Worm (Caenorhabditis elegans): ENCODE measurements around the gene lipl-4.
A peak's percentile ranks its signal among the peaks of the same experiment; 100 is the strongest.

lipl-4 gene

DNA sequence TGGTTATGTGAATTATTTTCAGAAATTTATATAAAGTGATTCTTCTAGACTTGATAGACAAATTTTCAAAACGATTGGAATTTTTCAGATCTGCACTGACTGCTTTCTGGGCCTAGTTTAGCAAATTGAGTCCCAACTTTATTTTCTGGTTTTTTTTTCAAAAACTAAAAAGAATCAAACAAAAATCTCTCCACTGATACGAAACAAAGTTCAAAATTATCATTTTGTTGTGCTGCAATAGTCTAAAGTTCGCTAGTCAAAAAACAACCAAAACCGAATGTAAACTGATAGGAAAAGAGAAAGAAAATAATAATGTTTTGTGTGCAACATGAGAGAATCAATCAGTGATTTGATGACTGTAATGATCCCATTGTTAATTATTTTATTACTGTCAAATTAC is at the start of gene lipl-4:
TSS of gene lipl-4 (plus strand) at position 301 of the 400 bp plus-strand sequence.
- no peak for TF ChIP-seq F55B11.4 (tag; optimal IDR thresholded peaks at IDR 0.05; ENCODE audit: borderline replicate concordance, insufficient read depth)

DNA sequence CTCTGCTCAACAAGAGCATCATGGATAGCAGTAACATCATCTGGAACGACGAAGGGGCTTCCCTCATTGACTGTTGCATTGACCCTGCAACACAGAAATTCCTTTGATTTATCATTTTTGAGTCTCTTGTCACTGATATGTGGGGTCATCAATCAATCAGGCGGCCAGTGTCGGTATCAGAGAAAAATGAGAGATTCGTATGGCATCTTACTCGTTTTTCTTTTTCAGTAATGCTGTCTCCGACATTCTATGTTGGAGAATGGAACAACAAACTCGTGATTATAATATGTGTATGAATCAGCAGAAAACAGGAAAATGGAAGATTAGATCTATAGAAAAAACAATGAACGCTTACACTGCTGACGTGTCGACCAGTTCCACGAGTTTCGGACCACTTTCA is 46.8 kb upstream of the lipl-4 start:
- TF ChIP-seq Y53F4B.3 (GFP tag; IDR thresholded peaks at IDR 0.05) (no peak), nhr-80 (tag; optimal IDR thresholded peaks at IDR 0.05) (peak; percentile 2)

DNA sequence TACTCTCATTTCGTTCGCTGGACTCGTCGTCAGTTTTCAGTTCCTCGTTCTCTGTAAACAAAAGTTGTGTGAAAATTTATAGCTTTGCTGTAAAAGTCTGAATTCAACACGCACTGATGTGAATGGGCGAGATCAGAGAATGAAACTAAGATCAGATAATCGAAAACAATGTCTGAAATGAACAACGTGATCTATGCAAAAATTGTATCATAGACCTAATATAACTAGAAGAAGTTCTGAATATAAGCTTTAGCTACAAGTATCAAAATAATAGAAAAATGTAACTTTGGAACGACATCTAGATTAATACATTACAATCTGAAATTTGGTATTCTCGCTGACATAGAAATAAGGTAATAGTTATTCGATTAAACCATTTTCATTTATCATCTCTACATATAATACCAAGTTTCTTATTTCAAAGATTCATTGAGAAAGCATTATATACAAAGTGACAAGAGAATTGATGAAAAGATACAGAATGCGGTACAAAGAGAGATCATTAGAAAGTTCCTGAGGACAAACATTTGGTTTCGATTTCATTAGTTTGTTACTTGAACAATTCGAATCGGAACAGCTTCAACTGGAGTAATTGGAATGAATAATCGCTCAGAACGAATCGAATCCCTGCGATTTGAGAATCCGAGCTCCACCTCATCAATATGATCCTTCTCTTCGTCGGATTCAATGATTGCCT is 45.7 kb upstream of the lipl-4 start, which contains the start of gene moc-2:
TSS of gene moc-2 (minus strand) at position 51 of the 697 bp plus-strand sequence.
- TF ChIP-seq snpc-1.3 (tag; optimal IDR thresholded peaks at IDR 0.05; ENCODE audit: insufficient read depth) (no peak), Y53F4B.3 (GFP tag; IDR thresholded peaks at IDR 0.05) (no peak), C17E4.6 (GFP tag; IDR thresholded peaks at IDR 0.05) (no peak), zim-3 (tag; optimal IDR thresholded peaks at IDR 0.05) (no peak), ccch-3 (GFP tag; optimal IDR thresholded peaks at IDR 0.05) (no peak), rec-8 (tag; optimal IDR thresholded peaks at IDR 0.05) (no peak), F55B11.4 (tag; optimal IDR thresholded peaks at IDR 0.05; ENCODE audit: borderline replicate concordance, insufficient read depth) (no peak), snpc-3.4 (tag; optimal IDR thresholded peaks at IDR 0.05) (no peak), atf-7 (tag; optimal IDR thresholded peaks at IDR 0.05) (no peak), ceh-100 (GFP tag; IDR thresholded peaks at IDR 0.05) (no peak), ceh-27 (GFP tag; optimal IDR thresholded peaks at IDR 0.05) (no peak), ceh-79 (tag; optimal IDR thresholded peaks at IDR 0.05) (no peak), akir-1 (GFP tag; optimal IDR thresholded peaks at IDR 0.05) (no peak), hlh-12 (tag; optimal IDR thresholded peaks at IDR 0.05) (no peak), mxl-1 (tag; optimal IDR thresholded peaks at IDR 0.05) (no peak), aptf-3 (GFP tag; IDR thresholded peaks at IDR 0.05) (no peak), zfh-2 (GFP tag; conservative IDR thresholded peaks at IDR 0.05) (no peak), B0261.1 (tag; optimal IDR thresholded peaks at IDR 0.05) (no peak), attf-5 (GFP tag; optimal IDR thresholded peaks at IDR 0.05) (no peak)

DNA sequence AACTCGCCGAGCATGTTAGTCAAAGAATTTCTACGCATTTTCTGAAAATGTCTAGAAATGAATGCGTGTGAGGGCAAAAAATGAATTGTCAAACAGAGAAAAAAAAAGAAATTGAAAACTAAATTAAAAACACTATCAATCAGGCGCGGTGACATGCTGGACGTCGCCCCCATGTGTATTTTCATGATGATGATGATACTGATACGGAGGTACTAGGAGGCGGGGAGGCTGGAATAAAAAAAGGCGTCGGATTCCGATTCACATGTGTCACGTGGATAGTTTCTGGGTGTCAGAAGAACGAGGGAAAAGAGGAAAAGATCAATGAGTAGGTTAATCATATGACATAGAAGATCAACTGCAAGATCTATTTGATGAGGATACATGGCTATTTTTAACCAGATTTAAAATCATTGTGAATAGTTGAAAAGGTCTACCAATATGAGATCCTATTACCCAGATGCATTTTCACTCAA is 44.6 kb upstream of the lipl-4 start, which contains the start of gene W01A11.7:
TSS of gene W01A11.7 (minus strand) at position 51 of the 473 bp plus-strand sequence.
- no peak for TF ChIP-seq nhr-27 (tag; optimal IDR thresholded peaks at IDR 0.05)
- peak; percentile 17 for TF ChIP-seq ztf-26 (tag; optimal IDR thresholded peaks at IDR 0.05)

DNA sequence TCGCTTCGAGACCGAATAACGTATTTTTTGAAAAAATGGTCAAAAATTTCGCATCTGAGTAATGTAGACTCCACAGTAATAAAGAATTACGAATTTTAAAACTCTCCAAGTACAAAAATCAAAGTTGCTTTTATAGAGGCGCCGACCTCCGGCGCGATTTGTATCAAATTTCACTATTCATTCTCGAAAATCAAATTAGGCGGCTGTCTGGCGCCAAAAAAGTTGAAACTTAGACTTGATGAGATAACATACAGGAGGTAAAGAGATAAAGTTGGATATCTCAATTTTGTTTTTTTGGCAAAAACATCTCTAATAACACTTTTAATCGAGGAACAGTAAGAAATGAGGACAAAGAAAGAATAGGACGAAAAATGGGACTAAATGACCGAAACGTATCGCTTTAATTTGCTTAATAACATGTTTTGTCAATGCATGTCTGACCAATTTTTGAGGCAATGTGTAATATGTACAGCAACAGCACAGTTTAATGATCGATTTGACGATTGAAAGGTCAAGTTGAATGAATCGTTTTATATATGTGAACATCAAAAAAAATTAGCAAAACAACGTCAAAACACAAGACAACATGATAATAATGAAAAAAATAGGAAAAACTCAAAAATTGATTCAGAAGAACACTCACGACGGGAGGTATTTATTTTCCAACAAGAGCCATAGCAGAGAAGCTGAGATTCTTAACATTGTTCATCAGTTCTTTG is 43.6 kb upstream of the lipl-4 start:
- no peak for TF ChIP-seq madf-6 (GFP tag; IDR thresholded peaks at IDR 0.05)
- no peak for TF ChIP-seq F10E7.11 (tag; optimal IDR thresholded peaks at IDR 0.05)
- no peak for TF ChIP-seq mcd-1 (GFP tag; IDR thresholded peaks at IDR 0.05)
- TF ChIP-seq lin-35 (GFP tag; optimal IDR thresholded peaks at IDR 0.05) = no peak
- no peak for TF ChIP-seq F49E8.2 (tag; optimal IDR thresholded peaks at IDR 0.05; ENCODE audit: insufficient read depth)
- TF ChIP-seq F33H1.4 (GFP tag; IDR thresholded peaks at IDR 0.05) = no peak
- no peak for TF ChIP-seq tbp1 (GFP tag; optimal IDR thresholded peaks at IDR 0.05)
- TF ChIP-seq attf-6 (GFP tag; IDR thresholded peaks at IDR 0.05) = no peak
- no peak for TF ChIP-seq ceh-58 (GFP tag; IDR thresholded peaks at IDR 0.05)

Measured in whole organism, young adult.